Worm (Caenorhabditis elegans): ENCODE measurements around the gene perm-2.

perm-2 gene

DNA sequence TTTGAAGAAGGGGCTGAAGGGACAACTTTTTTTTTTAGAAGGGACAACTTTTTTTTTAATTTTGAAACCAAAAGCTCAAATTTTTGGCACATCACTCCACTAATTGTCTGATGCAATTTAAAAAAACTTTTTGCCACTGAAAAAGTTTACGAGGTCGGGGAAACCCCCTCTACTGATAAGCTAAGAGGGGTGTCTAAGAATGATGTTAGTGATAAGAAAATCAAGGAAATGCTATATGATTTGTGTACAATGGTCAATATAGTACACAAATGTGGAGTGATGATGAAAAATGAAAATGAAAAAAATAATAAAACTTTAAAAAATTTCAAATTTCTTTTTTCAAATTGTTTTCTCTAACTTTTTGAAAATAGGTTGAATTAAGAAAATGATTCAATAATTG lies 21.0 kb downstream of the perm-2 start:
- TF ChIP-seq R02D3.7 (tag; optimal IDR thresholded peaks at IDR 0.05) (no peak), nhr-77 (tag; optimal IDR thresholded peaks at IDR 0.05) (no peak), sma-9 (GFP tag; optimal IDR thresholded peaks at IDR 0.05) (peak; percentile 79), sma-9 (tag; optimal IDR thresholded peaks at IDR 0.05) (no peak), lin-11 (tag; optimal IDR thresholded peaks at IDR 0.05) (no peak), nhr-25 (tag; optimal IDR thresholded peaks at IDR 0.05) (no peak), fos-1 (tag; optimal IDR thresholded peaks at IDR 0.05) (peak; percentile 79), crh-2 (tag; optimal IDR thresholded peaks at IDR 0.05) (peak; percentile 18), ama-1 (optimal IDR thresholded peaks at IDR 0.05) (no peak), unc-55 (GFP tag; optimal IDR thresholded peaks at IDR 0.05) (no peak), nhr-21 (tag; optimal IDR thresholded peaks at IDR 0.05) (no peak), mbf-1 (tag; optimal IDR thresholded peaks at IDR 0.05) (no peak), alr-1 (tag; optimal IDR thresholded peaks at IDR 0.05) (no peak), aly-2 (tag; optimal IDR thresholded peaks at IDR 0.05) (no peak), F13H6.1 (tag; optimal IDR thresholded peaks at IDR 0.05) (peak; percentile 6), zag-1 (tag; optimal IDR thresholded peaks at IDR 0.05) (no peak), nhr-12 (tag; optimal IDR thresholded peaks at IDR 0.05) (no peak), unc-62 (GFP tag; optimal IDR thresholded peaks at IDR 0.05) (no peak), gmeb-1 (tag; optimal IDR thresholded peaks at IDR 0.05) (no peak)

ce11 chrIV:1148425-1149151 lies 22.0 kb downstream of the perm-2 start:
- TF ChIP-seq fos-1 (tag; optimal IDR thresholded peaks at IDR 0.05) = peak; percentile 62
- peak; percentile 56 for TF ChIP-seq sma-9 (GFP tag; optimal IDR thresholded peaks at IDR 0.05)
- TF ChIP-seq sma-9 (tag; optimal IDR thresholded peaks at IDR 0.05) = no peak
- TF ChIP-seq elt-1 (tag; optimal IDR thresholded peaks at IDR 0.05) = no peak
- no peak for TF ChIP-seq nhr-21 (tag; optimal IDR thresholded peaks at IDR 0.05)

- TF ChIP-seq ZK546.5 (tag; optimal IDR thresholded peaks at IDR 0.05) (no peak), mdl-1 (tag; optimal IDR thresholded peaks at IDR 0.05) (no peak), nhr-25 (tag; optimal IDR thresholded peaks at IDR 0.05) (peak; percentile 38), lin-39 (tag; optimal IDR thresholded peaks at IDR 0.05) (no peak), mbf-1 (tag; optimal IDR thresholded peaks at IDR 0.05) (no peak), nhr-129 (tag; optimal IDR thresholded peaks at IDR 0.05) (no peak), nhr-6 (tag; optimal IDR thresholded peaks at IDR 0.05) (no peak)
Measured at ce11 chrIV:1155206-1155605, 28.6 kb downstream of the perm-2 start.

ce11 chrIV:1157928-1158327 lies 31.3 kb downstream of the perm-2 start, which contains the start of gene C50A2.3:
Gene C50A2.3, minus strand, starts transcription at chrIV:1158028.
- TF ChIP-seq nhr-237 (tag; optimal IDR thresholded peaks at IDR 0.05) (no peak), nhr-21 (tag; optimal IDR thresholded peaks at IDR 0.05) (no peak), fos-1 (tag; optimal IDR thresholded peaks at IDR 0.05) (no peak), mdl-1 (tag; optimal IDR thresholded peaks at IDR 0.05) (no peak), dmd-4 (tag; optimal IDR thresholded peaks at IDR 0.05) (no peak), ztf-1 (GFP tag; conservative IDR thresholded peaks at IDR 0.05) (no peak), mbf-1 (tag; optimal IDR thresholded peaks at IDR 0.05) (no peak), sma-3 (GFP tag; optimal IDR thresholded peaks at IDR 0.05) (no peak), nhr-25 (tag; optimal IDR thresholded peaks at IDR 0.05) (no peak), egl-27 (tag; optimal IDR thresholded peaks at IDR 0.05) (no peak), skn-1 (tag; optimal IDR thresholded peaks at IDR 0.05) (no peak), ztf-4 (tag; optimal IDR thresholded peaks at IDR 0.05) (no peak)

ce11 chrIV:1160386-1160785 lies 33.8 kb downstream of the perm-2 start, which contains the start of gene ets-8:
Gene ets-8, minus strand, starts transcription at chrIV:1160486.
- no peak for TF ChIP-seq nhr-11 (tag; optimal IDR thresholded peaks at IDR 0.05)
- no peak for TF ChIP-seq zag-1 (tag; optimal IDR thresholded peaks at IDR 0.05)
- no peak for TF ChIP-seq nhr-237 (tag; optimal IDR thresholded peaks at IDR 0.05)
- no peak for TF ChIP-seq elt-3 (tag; optimal IDR thresholded peaks at IDR 0.05)
- TF ChIP-seq ceh-16 (tag; optimal IDR thresholded peaks at IDR 0.05) = no peak
- TF ChIP-seq nhr-23 (tag; optimal IDR thresholded peaks at IDR 0.05) = no peak
- no peak for TF ChIP-seq skn-1 (tag; optimal IDR thresholded peaks at IDR 0.05)
- TF ChIP-seq sem-4 (tag; optimal IDR thresholded peaks at IDR 0.05) = no peak
- TF ChIP-seq nhr-21 (tag; optimal IDR thresholded peaks at IDR 0.05) = no peak
